Worm (Caenorhabditis elegans) whole organism, early embryonic: ENCODE measurements around the gene F35A5.1.

Source experiments
- B0310.2 ChIP-seq: sonication (generic microtip); optimal IDR thresholded peaks from 2 replicates; lab custom pipeline; 2016; ENCODE audit warnings: mild to moderate bottlenecking, missing genetic modification characterization, missing compliant biosample characterization
- F13C5.2 ChIP-seq: sonication (generic microtip); optimal IDR thresholded peaks from 2 replicates; lab custom pipeline; 2017; ENCODE audit warnings: mild to moderate bottlenecking, missing genetic modification characterization, inconsistent platforms, missing compliant biosample characterization
- aly-1 ChIP-seq: sonication (generic microtip); optimal IDR thresholded peaks from 2 replicates; lab custom pipeline; 2016; ENCODE audit warnings: missing genetic modification characterization, missing compliant biosample characterization
- ama-1 ChIP-seq: fragments of 150-350 bp; optimal IDR thresholded peaks from 2 replicates; lab custom pipeline; 2014
- ceh-13 ChIP-seq: fragments of 200-800 bp; sonication (Bioruptor generic); optimal IDR thresholded peaks from 2 replicates; lab custom pipeline; 2018; ENCODE audit warnings: mild to moderate bottlenecking, missing genetic modification characterization, missing compliant biosample characterization
- ceh-36 ChIP-seq: sonication (generic microtip); optimal IDR thresholded peaks from 2 replicates; lab custom pipeline; 2016; ENCODE audit warnings: missing genetic modification characterization, inconsistent platforms, missing compliant biosample characterization
- ets-7 ChIP-seq: sonication (generic microtip); optimal IDR thresholded peaks from 2 replicates; lab custom pipeline; 2016; ENCODE audit warnings: missing genotype, missing genetic modification characterization, missing compliant biosample characterization
- flt-1 ChIP-seq: fragments of 200-800 bp; sonication (Bioruptor generic); IDR thresholded peaks from 2 replicates; pipeline ENCODE4 v1.3.6; 2022; ENCODE audit warnings: missing genetic modification characterization, missing compliant biosample characterization
- hmbx-1 ChIP-seq: sonication (generic microtip); optimal IDR thresholded peaks from 2 replicates; lab custom pipeline; 2016; ENCODE audit warnings: mild to moderate bottlenecking, missing genetic modification characterization, missing compliant biosample characterization
- hmg-4 ChIP-seq: fragments of 200-800 bp; sonication (Bioruptor generic); optimal IDR thresholded peaks from 2 replicates; lab custom pipeline; 2018; ENCODE audit warnings: mild to moderate bottlenecking, missing genetic modification characterization, missing compliant biosample characterization
- hnd-1 ChIP-seq: sonication (generic microtip); optimal IDR thresholded peaks from 2 replicates; lab custom pipeline; 2016; ENCODE audit warnings: missing genetic modification characterization, missing compliant biosample characterization
- pes-1 ChIP-seq: fragments of 200-800 bp; sonication (Bioruptor generic); IDR thresholded peaks from 2 replicates; pipeline ENCODE4 v1.3.6; 2022; ENCODE audit warnings: missing genetic modification reagents, missing genetic modification characterization, missing compliant biosample characterization
- scrt-1 ChIP-seq: fragments of 200-800 bp; sonication (Bioruptor generic); IDR thresholded peaks from 2 replicates; pipeline ENCODE4 v1.3.6; 2022; ENCODE audit warnings: missing genetic modification characterization, missing compliant biosample characterization
- sea-1 ChIP-seq: fragments of 200-800 bp; sonication (Bioruptor generic); conservative IDR thresholded peaks from 2 replicates; pipeline ENCODE4 v1.3.6; 2022; ENCODE audit warnings: missing genetic modification characterization, missing compliant biosample characterization
- tbx-11 ChIP-seq: fragments of 200-800 bp; sonication (Bioruptor generic); IDR thresholded peaks from 2 replicates; pipeline ENCODE4 v1.3.6; 2022; ENCODE audit warnings: missing genetic modification characterization, missing compliant biosample characterization
- tbx-37 ChIP-seq: fragments of 200-800 bp; sonication (Bioruptor generic); conservative IDR thresholded peaks from 2 replicates; pipeline ENCODE4 v1.3.6; 2022; ENCODE audit warnings: missing genetic modification reagents, missing genetic modification characterization, missing compliant biosample characterization
- tra-4 ChIP-seq: sonication (generic microtip); optimal IDR thresholded peaks from 2 replicates; lab custom pipeline; 2017; ENCODE audit warnings: missing genetic modification characterization, missing compliant biosample characterization

F35A5.1 gene

DNA sequence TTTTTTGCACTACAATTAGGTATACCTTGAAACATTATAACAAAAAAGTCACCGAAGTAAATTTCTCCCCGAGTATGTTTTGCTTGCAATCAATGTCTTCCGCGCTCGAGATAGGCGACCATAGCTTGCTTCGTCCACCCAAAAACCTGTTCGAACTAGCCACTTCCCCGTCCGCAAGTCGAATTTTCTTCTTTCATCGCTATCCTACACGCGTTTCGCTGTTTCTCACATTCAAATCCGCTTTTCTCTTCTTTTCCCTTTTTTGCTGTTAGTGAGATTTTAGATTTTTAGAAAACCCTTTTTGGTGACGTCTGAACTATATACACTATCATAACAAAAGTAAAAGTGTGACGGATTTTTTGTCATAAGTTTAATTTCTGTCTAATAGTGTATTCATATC is 34.0 kb upstream of the F35A5.1 start:
- no peak for TF ChIP-seq scrt-1 (GFP tag; lab: Robert Waterston, UW)
- TF ChIP-seq hmg-4 (GFP tag; lab: Kevin White, UChicago), result no peak
- TF ChIP-seq tbx-37, result no peak
- TF ChIP-seq ama-1 (lab: Kevin White, UChicago), result no peak
- no peak for TF ChIP-seq ceh-13 (GFP tag; lab: Kevin White, UChicago)
- TF ChIP-seq B0310.2 (tag; lab: Kevin White, UChicago), result no peak
- TF ChIP-seq tra-4, result no peak
- TF ChIP-seq hmbx-1 (tag; lab: Kevin White, UChicago), result no peak
- TF ChIP-seq F13C5.2 (tag; lab: Kevin White, UChicago), result no peak
- no peak for TF ChIP-seq flt-1 (GFP tag; lab: Robert Waterston, UW)
- no peak for TF ChIP-seq pes-1 (GFP tag; lab: Robert Waterston, UW)
- no peak for TF ChIP-seq ets-7 (tag; lab: Kevin White, UChicago)
- no peak for TF ChIP-seq sea-1 (GFP tag; lab: Robert Waterston, UW)
- no peak for TF ChIP-seq tbx-11 (GFP tag; lab: Robert Waterston, UW)
- no peak for TF ChIP-seq aly-1 (tag; lab: Kevin White, UChicago)

DNA sequence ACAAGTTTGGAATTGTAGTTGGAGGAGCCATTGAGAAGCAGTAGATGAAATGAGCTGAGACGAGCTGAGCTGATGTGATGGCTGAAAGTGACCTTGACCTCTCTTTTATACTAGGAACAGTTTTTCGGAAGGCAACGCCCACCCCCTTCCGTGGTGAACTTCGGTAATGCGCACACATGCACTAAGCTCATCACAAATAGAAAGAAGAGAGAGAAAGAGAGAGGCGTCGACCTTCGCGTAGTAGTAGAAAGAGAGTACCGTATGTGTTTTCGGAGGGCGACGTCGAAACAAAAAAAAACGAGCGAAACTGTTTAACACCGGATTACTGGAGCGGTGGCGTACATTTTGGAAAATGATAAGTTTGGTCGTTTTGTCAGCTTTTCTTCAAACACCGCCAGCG is 26.2 kb upstream of the F35A5.1 start, which contains the start of gene marg-1:
TSS of gene marg-1 (minus strand) at position 101 of the 400 bp plus-strand sequence.
- TF ChIP-seq tbx-11 (GFP tag; lab: Robert Waterston, UW) (no peak), sea-1 (GFP tag; lab: Robert Waterston, UW) (no peak), pes-1 (GFP tag; lab: Robert Waterston, UW) (no peak), ceh-13 (GFP tag; lab: Kevin White, UChicago) (no peak), scrt-1 (GFP tag; lab: Robert Waterston, UW) (no peak), B0310.2 (tag; lab: Kevin White, UChicago) (no peak), tra-4 (no peak), hmbx-1 (tag; lab: Kevin White, UChicago) (no peak), ama-1 (lab: Kevin White, UChicago) (no peak), tbx-37 (no peak), ets-7 (tag; lab: Kevin White, UChicago) (no peak), aly-1 (tag; lab: Kevin White, UChicago) (no peak), flt-1 (GFP tag; lab: Robert Waterston, UW) (no peak), ceh-36 (no peak), hmg-4 (GFP tag; lab: Kevin White, UChicago) (no peak), hnd-1 (tag; lab: Kevin White, UChicago) (no peak), F13C5.2 (tag; lab: Kevin White, UChicago) (no peak)

DNA sequence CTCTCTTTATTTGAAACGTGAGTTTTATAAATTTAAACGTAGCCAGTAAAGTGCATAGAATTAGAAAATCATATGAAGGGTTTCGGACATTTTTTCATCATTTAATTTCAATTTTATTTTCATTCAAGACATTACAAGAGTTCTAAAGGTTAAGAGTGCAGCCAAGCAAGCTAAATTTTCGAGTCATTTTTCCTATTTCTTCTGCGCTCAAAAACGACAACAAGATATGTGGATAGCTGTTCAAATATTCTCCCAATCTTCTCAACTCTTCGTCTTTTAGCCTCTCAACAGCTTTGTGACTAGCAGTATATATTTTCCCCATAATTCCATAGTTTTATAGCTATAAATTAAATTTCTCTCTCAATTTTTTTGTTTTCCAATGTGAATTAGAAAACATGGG is 23.6 kb upstream of the F35A5.1 start:
- TF ChIP-seq ceh-36, result no peak
- no peak for TF ChIP-seq hmg-4 (GFP tag; lab: Kevin White, UChicago)
- TF ChIP-seq sea-1 (GFP tag; lab: Robert Waterston, UW), result no peak
- no peak for TF ChIP-seq hmbx-1 (tag; lab: Kevin White, UChicago)
- TF ChIP-seq ama-1 (lab: Kevin White, UChicago), result no peak
- TF ChIP-seq B0310.2 (tag; lab: Kevin White, UChicago), result no peak
- no peak for TF ChIP-seq ceh-13 (GFP tag; lab: Kevin White, UChicago)
- TF ChIP-seq tra-4, result no peak

DNA sequence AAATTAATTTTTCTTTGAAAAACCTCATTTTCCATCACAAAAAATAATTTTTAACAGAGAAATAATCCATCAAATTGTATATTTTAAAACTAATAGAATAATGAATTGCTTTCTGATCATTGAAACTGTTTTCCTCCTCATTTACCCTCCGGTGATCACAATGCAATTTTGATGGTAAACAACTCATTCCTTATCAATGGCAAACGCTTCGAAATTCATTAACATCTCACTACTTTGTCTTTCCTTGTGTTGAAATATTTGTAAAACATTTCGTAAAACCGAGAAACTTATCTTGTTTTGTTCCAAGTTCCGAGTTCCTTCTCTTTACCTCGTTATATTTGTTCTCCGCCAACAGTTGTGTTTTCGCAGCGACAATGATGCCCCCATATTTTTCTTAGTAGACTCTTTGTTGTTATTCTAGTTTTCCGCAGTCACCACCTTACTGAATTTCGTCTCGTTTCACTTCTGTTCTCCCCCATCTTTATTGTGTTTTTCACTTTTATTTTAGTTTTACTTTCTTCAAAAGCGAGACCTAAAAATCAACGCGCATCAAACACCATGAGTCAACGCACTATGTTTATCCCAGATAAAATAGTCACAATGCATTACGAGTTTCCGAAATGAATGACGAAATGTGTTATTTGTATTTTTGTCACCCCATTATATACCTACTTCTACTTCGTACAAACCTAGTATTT is 22.0 kb upstream of the F35A5.1 start:
- TF ChIP-seq pes-1 (GFP tag; lab: Robert Waterston, UW), result no peak
- no peak for TF ChIP-seq tra-4
- no peak for TF ChIP-seq scrt-1 (GFP tag; lab: Robert Waterston, UW)
- TF ChIP-seq hmg-4 (GFP tag; lab: Kevin White, UChicago), result no peak
- TF ChIP-seq ets-7 (tag; lab: Kevin White, UChicago), result no peak
- no peak for TF ChIP-seq B0310.2 (tag; lab: Kevin White, UChicago)
- no peak for TF ChIP-seq tbx-11 (GFP tag; lab: Robert Waterston, UW)
- no peak for TF ChIP-seq ama-1 (lab: Kevin White, UChicago)
- TF ChIP-seq flt-1 (GFP tag; lab: Robert Waterston, UW), result no peak
- no peak for TF ChIP-seq hmbx-1 (tag; lab: Kevin White, UChicago)
- TF ChIP-seq ceh-13 (GFP tag; lab: Kevin White, UChicago), result no peak
- no peak for TF ChIP-seq hnd-1 (tag; lab: Kevin White, UChicago)
- no peak for TF ChIP-seq aly-1 (tag; lab: Kevin White, UChicago)
- TF ChIP-seq sea-1 (GFP tag; lab: Robert Waterston, UW), result no peak
- TF ChIP-seq tbx-37, result no peak
- TF ChIP-seq F13C5.2 (tag; lab: Kevin White, UChicago), result no peak
- no peak for TF ChIP-seq ceh-36

DNA sequence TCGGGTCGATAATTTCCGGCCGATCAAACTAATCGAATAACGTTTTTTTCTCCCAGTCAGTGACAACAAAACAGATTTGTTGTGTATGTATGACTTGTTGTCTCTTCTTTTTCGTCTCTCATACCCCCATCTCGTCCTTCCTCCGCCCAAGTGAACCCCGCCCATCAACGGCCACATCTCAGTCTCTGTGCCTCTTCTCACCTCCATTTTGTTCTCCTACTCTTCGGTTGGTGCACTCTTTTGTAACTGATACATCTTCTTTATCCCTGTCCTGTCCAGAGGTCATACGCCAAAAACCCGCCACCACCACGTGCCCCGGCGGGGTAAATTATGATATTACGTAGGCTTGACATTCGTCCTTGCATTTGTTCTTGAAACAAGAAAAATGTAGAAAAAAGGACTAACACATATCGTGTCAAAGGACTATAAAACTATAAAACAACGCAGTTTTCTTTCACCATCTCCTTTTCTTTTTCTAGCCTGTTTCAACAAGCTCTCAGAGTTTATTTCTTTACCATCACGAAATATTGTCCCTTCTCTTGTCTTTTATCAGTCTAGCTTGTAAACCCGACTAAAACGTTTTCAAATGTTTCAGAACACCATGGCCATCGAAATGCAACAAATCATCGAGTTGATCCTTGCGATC is 19.7 kb upstream of the F35A5.1 start, which contains the start of gene pmpl-1:
TSS of gene pmpl-1 (plus strand) at position 596 of the 646 bp plus-strand sequence.
- no peak for TF ChIP-seq ama-1 (lab: Kevin White, UChicago)
- peak; percentile 55 for TF ChIP-seq hmg-4 (GFP tag; lab: Kevin White, UChicago)
- TF ChIP-seq ets-7 (tag; lab: Kevin White, UChicago), result no peak

DNA sequence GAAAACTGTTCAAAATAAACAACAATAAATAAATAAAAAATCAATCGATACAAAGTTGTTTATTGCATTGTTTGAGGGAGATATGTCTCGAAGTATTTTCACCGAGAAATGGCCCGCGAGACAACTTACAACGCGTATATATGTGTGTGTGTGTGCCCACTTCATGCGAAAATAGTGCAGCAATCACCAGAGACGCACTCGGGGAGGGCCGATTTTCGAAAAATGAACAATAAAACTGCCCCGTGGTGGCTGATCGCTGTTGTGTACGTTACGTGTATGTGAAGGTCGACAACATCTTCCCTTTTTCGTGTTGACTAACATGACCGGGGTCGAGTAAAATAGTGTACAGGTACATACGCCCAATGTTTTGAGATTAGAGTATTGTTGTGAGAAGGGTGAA is 18.8 kb upstream of the F35A5.1 start:
- TF ChIP-seq hnd-1 (tag; lab: Kevin White, UChicago), result no peak
- no peak for TF ChIP-seq tra-4
- TF ChIP-seq ceh-36, result no peak

DNA sequence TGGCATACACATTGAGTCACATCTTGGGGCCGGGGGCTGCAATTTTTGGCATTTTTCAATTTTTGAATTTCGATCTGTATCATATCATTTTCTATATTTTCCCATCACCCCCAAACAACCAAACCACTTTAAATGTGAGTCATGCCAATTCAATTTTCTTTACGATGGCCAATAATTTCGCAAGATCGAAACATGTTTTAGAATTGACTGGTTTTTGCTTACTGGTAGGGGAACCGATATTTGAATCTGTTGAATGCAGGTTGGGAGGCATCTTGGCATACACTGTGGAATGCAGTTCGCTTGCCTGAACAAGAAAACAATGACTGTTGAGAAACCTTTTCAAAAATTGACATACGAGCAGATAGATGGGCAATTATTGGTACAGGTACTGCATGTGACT is 16.2 kb upstream of the F35A5.1 start:
- no peak for TF ChIP-seq F13C5.2 (tag; lab: Kevin White, UChicago)
- no peak for TF ChIP-seq B0310.2 (tag; lab: Kevin White, UChicago)
- no peak for TF ChIP-seq aly-1 (tag; lab: Kevin White, UChicago)
- TF ChIP-seq hnd-1 (tag; lab: Kevin White, UChicago), result no peak
- no peak for TF ChIP-seq sea-1 (GFP tag; lab: Robert Waterston, UW)
- TF ChIP-seq tbx-37, result no peak
- no peak for TF ChIP-seq ets-7 (tag; lab: Kevin White, UChicago)
- TF ChIP-seq scrt-1 (GFP tag; lab: Robert Waterston, UW), result no peak
- TF ChIP-seq hmbx-1 (tag; lab: Kevin White, UChicago), result no peak
- TF ChIP-seq tbx-11 (GFP tag; lab: Robert Waterston, UW), result no peak
